Worm (Caenorhabditis elegans) whole organism, early embryonic: ENCODE data around the gene sul-3.
A peak's percentile ranks its signal among the peaks of the same experiment; 100 is the strongest.

Experiments used
- B0310.2 ChIP-seq: sonication (generic microtip); optimal IDR thresholded peaks from 2 replicates; lab custom pipeline; 2016; ENCODE audit warnings: mild to moderate bottlenecking, missing genetic modification characterization, missing compliant biosample characterization
- F13C5.2 ChIP-seq: sonication (generic microtip); optimal IDR thresholded peaks from 2 replicates; lab custom pipeline; 2017; ENCODE audit warnings: mild to moderate bottlenecking, missing genetic modification characterization, inconsistent platforms, missing compliant biosample characterization
- aly-1 ChIP-seq: sonication (generic microtip); optimal IDR thresholded peaks from 2 replicates; lab custom pipeline; 2016; ENCODE audit warnings: missing genetic modification characterization, missing compliant biosample characterization
- ama-1 ChIP-seq: fragments of 150-350 bp; optimal IDR thresholded peaks from 2 replicates; lab custom pipeline; 2014
- ceh-13 ChIP-seq: fragments of 200-800 bp; sonication (Bioruptor generic); optimal IDR thresholded peaks from 2 replicates; lab custom pipeline; 2018; ENCODE audit warnings: mild to moderate bottlenecking, missing genetic modification characterization, missing compliant biosample characterization
- ceh-36 ChIP-seq: sonication (generic microtip); optimal IDR thresholded peaks from 2 replicates; lab custom pipeline; 2016; ENCODE audit warnings: missing genetic modification characterization, inconsistent platforms, missing compliant biosample characterization
- ets-7 ChIP-seq: sonication (generic microtip); optimal IDR thresholded peaks from 2 replicates; lab custom pipeline; 2016; ENCODE audit warnings: missing genotype, missing genetic modification characterization, missing compliant biosample characterization
- flt-1 ChIP-seq: fragments of 200-800 bp; sonication (Bioruptor generic); IDR thresholded peaks from 2 replicates; pipeline ENCODE4 v1.3.6; 2022; ENCODE audit warnings: missing genetic modification characterization, missing compliant biosample characterization
- hmbx-1 ChIP-seq: sonication (generic microtip); optimal IDR thresholded peaks from 2 replicates; lab custom pipeline; 2016; ENCODE audit warnings: mild to moderate bottlenecking, missing genetic modification characterization, missing compliant biosample characterization
- hmg-4 ChIP-seq: fragments of 200-800 bp; sonication (Bioruptor generic); optimal IDR thresholded peaks from 2 replicates; lab custom pipeline; 2018; ENCODE audit warnings: mild to moderate bottlenecking, missing genetic modification characterization, missing compliant biosample characterization
- hnd-1 ChIP-seq: sonication (generic microtip); optimal IDR thresholded peaks from 2 replicates; lab custom pipeline; 2016; ENCODE audit warnings: missing genetic modification characterization, missing compliant biosample characterization
- pes-1 ChIP-seq: fragments of 200-800 bp; sonication (Bioruptor generic); IDR thresholded peaks from 2 replicates; pipeline ENCODE4 v1.3.6; 2022; ENCODE audit warnings: missing genetic modification reagents, missing genetic modification characterization, missing compliant biosample characterization
- scrt-1 ChIP-seq: fragments of 200-800 bp; sonication (Bioruptor generic); IDR thresholded peaks from 2 replicates; pipeline ENCODE4 v1.3.6; 2022; ENCODE audit warnings: missing genetic modification characterization, missing compliant biosample characterization
- sea-1 ChIP-seq: fragments of 200-800 bp; sonication (Bioruptor generic); conservative IDR thresholded peaks from 2 replicates; pipeline ENCODE4 v1.3.6; 2022; ENCODE audit warnings: missing genetic modification characterization, missing compliant biosample characterization
- tbx-11 ChIP-seq: fragments of 200-800 bp; sonication (Bioruptor generic); IDR thresholded peaks from 2 replicates; pipeline ENCODE4 v1.3.6; 2022; ENCODE audit warnings: missing genetic modification characterization, missing compliant biosample characterization
- tbx-37 ChIP-seq: fragments of 200-800 bp; sonication (Bioruptor generic); conservative IDR thresholded peaks from 2 replicates; pipeline ENCODE4 v1.3.6; 2022; ENCODE audit warnings: missing genetic modification reagents, missing genetic modification characterization, missing compliant biosample characterization
- tra-4 ChIP-seq: sonication (generic microtip); optimal IDR thresholded peaks from 2 replicates; lab custom pipeline; 2017; ENCODE audit warnings: missing genetic modification characterization, missing compliant biosample characterization

sul-3 gene

ce11 chrX:7847413-7847812 is 13.4 kb upstream of the sul-3 start, which contains the start of gene C54D2.6:
Gene C54D2.6, minus strand, starts transcription at chrX:7847513.
- TF ChIP-seq B0310.2 (tag; lab: Kevin White, UChicago), result no peak
- no peak for TF ChIP-seq hnd-1 (tag; lab: Kevin White, UChicago)
- TF ChIP-seq ceh-36 (tag; lab: Kevin White, UChicago), result no peak

- no peak for TF ChIP-seq ets-7
- no peak for TF ChIP-seq sea-1
- no peak for TF ChIP-seq hnd-1 (tag; lab: Kevin White, UChicago)
- TF ChIP-seq ceh-36 (tag; lab: Kevin White, UChicago), result no peak
- no peak for TF ChIP-seq ceh-13
These were observed 8.2 kb upstream of the sul-3 start, which contains the start of gene idpp-11 for ce11 chrX:7842241-7842640. Gene idpp-11, plus strand, starts transcription at chrX:7842541.

ce11 chrX:7839989-7840388 is 6.0 kb upstream of the sul-3 start:
- no peak for TF ChIP-seq ama-1 (lab: Kevin White, UChicago)
- no peak for TF ChIP-seq F13C5.2 (tag; lab: Kevin White, UChicago)
- no peak for TF ChIP-seq hmbx-1 (tag; lab: Kevin White, UChicago)
- no peak for TF ChIP-seq sea-1
- no peak for TF ChIP-seq scrt-1
- no peak for TF ChIP-seq tbx-11
- no peak for TF ChIP-seq aly-1 (tag; lab: Kevin White, UChicago)
- no peak for TF ChIP-seq flt-1

ce11 chrX:7838582-7838981 is 4.6 kb upstream of the sul-3 start, which contains the start of gene nlp-101:
Gene nlp-101, plus strand, starts transcription at chrX:7838882.
- TF ChIP-seq ceh-36 (tag; lab: Kevin White, UChicago) (no peak), ceh-13 (no peak), ama-1 (lab: Kevin White, UChicago) (no peak), ets-7 (no peak), sea-1 (no peak)

- TF ChIP-seq aly-1 (tag; lab: Kevin White, UChicago) (no peak), tbx-37 (GFP tag; lab: Robert Waterston, UW) (no peak), hnd-1 (tag; lab: Kevin White, UChicago) (no peak), tbx-11 (no peak), hmg-4 (no peak), tra-4 (tag; lab: Kevin White, UChicago) (no peak), F13C5.2 (tag; lab: Kevin White, UChicago) (no peak), B0310.2 (tag; lab: Kevin White, UChicago) (no peak), ama-1 (lab: Kevin White, UChicago) (no peak), pes-1 (GFP tag; lab: Robert Waterston, UW) (no peak), sea-1 (no peak), hmbx-1 (tag; lab: Kevin White, UChicago) (no peak), ceh-13 (no peak)
These were observed 6.0 kb downstream of the sul-3 start for ce11 chrX:7827989-7828388.

ce11 chrX:7826590-7827260 is 7.3 kb downstream of the sul-3 start:
- TF ChIP-seq ceh-36 (tag; lab: Kevin White, UChicago) (no peak), sea-1 (no peak), ets-7 (no peak), tbx-11 (no peak), ceh-13 (no peak), hmg-4 (no peak), tbx-37 (GFP tag; lab: Robert Waterston, UW) (no peak), scrt-1 (no peak), pes-1 (GFP tag; lab: Robert Waterston, UW) (no peak), flt-1 (no peak), aly-1 (tag; lab: Kevin White, UChicago) (no peak), F13C5.2 (tag; lab: Kevin White, UChicago) (no peak), tra-4 (tag; lab: Kevin White, UChicago) (no peak), B0310.2 (tag; lab: Kevin White, UChicago) (no peak), hnd-1 (tag; lab: Kevin White, UChicago) (no peak), hmbx-1 (tag; lab: Kevin White, UChicago) (no peak), ama-1 (lab: Kevin White, UChicago) (no peak)

- TF ChIP-seq ceh-36 (tag; lab: Kevin White, UChicago), result no peak
- no peak for TF ChIP-seq aly-1 (tag; lab: Kevin White, UChicago)
- TF ChIP-seq ama-1 (lab: Kevin White, UChicago), result peak; percentile 60
- TF ChIP-seq flt-1, result no peak
- TF ChIP-seq sea-1, result no peak
- peak; percentile 14 for TF ChIP-seq hmg-4
These were observed 8.3 kb downstream of the sul-3 start for ce11 chrX:7825707-7826106.

- TF ChIP-seq sea-1 (0 out of 2 replicates have a peak, but pooled peaks have one; percentile 48), ets-7 (no peak), F13C5.2 (tag; lab: Kevin White, UChicago) (peak; percentile 60), aly-1 (tag; lab: Kevin White, UChicago) (peak; percentile 64), ceh-13 (no peak), tbx-37 (GFP tag; lab: Robert Waterston, UW) (no peak), ceh-36 (tag; lab: Kevin White, UChicago) (peak; percentile 45), pes-1 (GFP tag; lab: Robert Waterston, UW) (peak; percentile 46; the same call in 1 of the 2 replicates), hmg-4 (peak; percentile 87)
These were observed 10.8 kb downstream of the sul-3 start, which contains the start of gene eef-1A.2 for ce11 chrX:7823108-7823704. Gene eef-1A.2, plus strand, starts transcription at chrX:7823654.
